Worm (Caenorhabditis elegans) whole organism, late embryonic: ENCODE data around the gene F47G3.4.

ENCODE experiments used
- C08G9.2 ChIP-seq: sonication (generic microtip); optimal IDR thresholded peaks from 2 replicates; lab custom pipeline; 2016; ENCODE audit warnings: mild to moderate bottlenecking, missing genetic modification characterization, moderate library complexity, missing compliant biosample characterization
- C38D4.7 ChIP-seq: fragments of 200-800 bp; sonication (Bioruptor generic); optimal IDR thresholded peaks from 2 replicates; lab custom pipeline; 2018; ENCODE audit warnings: mild to moderate bottlenecking, missing genetic modification characterization, moderate library complexity, missing compliant biosample characterization
- F13H6.1 ChIP-seq: sonication (generic microtip); optimal IDR thresholded peaks from 2 replicates; lab custom pipeline; 2016; ENCODE audit warnings: missing genetic modification characterization, missing compliant biosample characterization
- K02D7.2 ChIP-seq: sonication (generic microtip); optimal IDR thresholded peaks from 2 replicates; lab custom pipeline; 2017; ENCODE audit warnings: mild to moderate bottlenecking, missing genetic modification characterization, missing compliant biosample characterization
- K09A11.1 ChIP-seq: sonication (generic microtip); optimal IDR thresholded peaks from 2 replicates; lab custom pipeline; 2017; ENCODE audit warnings: antibody characterized with exemption, mild to moderate bottlenecking, missing genetic modification characterization, missing compliant biosample characterization; ENCODE audit not compliant: insufficient read depth
- T23F11.4 ChIP-seq: fragments of 200-800 bp; sonication (Bioruptor generic); optimal IDR thresholded peaks from 2 replicates; lab custom pipeline; 2018; ENCODE audit warnings: mild to moderate bottlenecking, missing genetic modification characterization, missing compliant biosample characterization
- Y22D7AL.16 ChIP-seq: sonication (generic microtip); optimal IDR thresholded peaks from 2 replicates; lab custom pipeline; 2016; ENCODE audit warnings: missing genetic modification characterization, missing compliant biosample characterization
- ceh-14 ChIP-seq: sonication (generic microtip); optimal IDR thresholded peaks from 2 replicates; lab custom pipeline; 2016; ENCODE audit warnings: missing genotype, missing genetic modification characterization, missing compliant biosample characterization
- ceh-18 ChIP-seq: sonication (generic microtip); optimal IDR thresholded peaks from 2 replicates; lab custom pipeline; 2016; ENCODE audit warnings: missing genetic modification characterization, missing compliant biosample characterization
- ceh-19 ChIP-seq: fragments of 200-800 bp; sonication (Bioruptor generic); optimal IDR thresholded peaks from 2 replicates; lab custom pipeline; 2018; ENCODE audit warnings: mild to moderate bottlenecking, missing genetic modification characterization, missing compliant biosample characterization
- ceh-2 ChIP-seq: sonication (generic microtip); optimal IDR thresholded peaks from 2 replicates; lab custom pipeline; 2016; ENCODE audit warnings: missing genotype, missing genetic modification characterization, missing compliant biosample characterization
- ceh-31 ChIP-seq: sonication (generic microtip); optimal IDR thresholded peaks from 2 replicates; lab custom pipeline; 2016; ENCODE audit warnings: missing genetic modification characterization, missing compliant biosample characterization
- ceh-34 ChIP-seq: sonication (generic microtip); optimal IDR thresholded peaks from 2 replicates; lab custom pipeline; 2016; ENCODE audit warnings: mild to moderate bottlenecking, missing genetic modification characterization, missing compliant biosample characterization
- ceh-48 ChIP-seq: sonication (generic microtip); optimal IDR thresholded peaks from 2 replicates; lab custom pipeline; 2016; ENCODE audit warnings: missing genetic modification characterization, inconsistent platforms, missing compliant biosample characterization
- ceh-6 ChIP-seq: fragments of 200-800 bp; sonication (Bioruptor generic); optimal IDR thresholded peaks from 2 replicates; lab custom pipeline; 2018; ENCODE audit warnings: mild to moderate bottlenecking, missing genetic modification characterization, missing compliant biosample characterization
- ceh-9 ChIP-seq: sonication (generic microtip); optimal IDR thresholded peaks from 2 replicates; lab custom pipeline; 2016; ENCODE audit warnings: mild to moderate bottlenecking, missing genetic modification characterization, inconsistent platforms, missing compliant biosample characterization
- elt-4 ChIP-seq: sonication (generic microtip); optimal IDR thresholded peaks from 2 replicates; lab custom pipeline; 2016; ENCODE audit warnings: missing genetic modification characterization, missing compliant biosample characterization
- ets-4 ChIP-seq: sonication (generic microtip); optimal IDR thresholded peaks from 2 replicates; lab custom pipeline; 2016; ENCODE audit warnings: missing genetic modification characterization, missing compliant biosample characterization
- eyg-1 ChIP-seq: sonication (generic microtip); optimal IDR thresholded peaks from 2 replicates; lab custom pipeline; 2016; ENCODE audit warnings: missing genotype, missing genetic modification characterization, missing compliant biosample characterization
- fkh-10 ChIP-seq: fragments of 150-350 bp; optimal IDR thresholded peaks from 2 replicates; lab custom pipeline; 2014; ENCODE audit warnings: missing biosample characterization, missing genetic modification reagents, missing genetic modification characterization
- gmeb-2 ChIP-seq: sonication (generic microtip); optimal IDR thresholded peaks from 2 replicates; lab custom pipeline; 2016; ENCODE audit warnings: missing genetic modification characterization, inconsistent platforms, missing compliant biosample characterization
- hlh-15 ChIP-seq: sonication (generic microtip); optimal IDR thresholded peaks from 2 replicates; lab custom pipeline; 2016; ENCODE audit warnings: missing genetic modification characterization, missing compliant biosample characterization
- hlh-30 ChIP-seq: sonication (generic microtip); optimal IDR thresholded peaks from 2 replicates; lab custom pipeline; 2017; ENCODE audit warnings: antibody characterized with exemption, missing genetic modification characterization, missing compliant biosample characterization; ENCODE audit not compliant: insufficient read depth
- lin-11 ChIP-seq: fragments of 200-800 bp; sonication (Bioruptor generic); optimal IDR thresholded peaks from 2 replicates; lab custom pipeline; 2018; ENCODE audit warnings: mild to moderate bottlenecking, missing genetic modification characterization, missing compliant biosample characterization
- mec-3 ChIP-seq: sonication (generic microtip); optimal IDR thresholded peaks from 2 replicates; lab custom pipeline; 2016; ENCODE audit warnings: borderline replicate concordance, missing genetic modification characterization, missing compliant biosample characterization
- npax-4 ChIP-seq: sonication (generic microtip); optimal IDR thresholded peaks from 2 replicates; lab custom pipeline; 2016; ENCODE audit warnings: missing genetic modification characterization, missing compliant biosample characterization
- odd-2 ChIP-seq: sonication (generic microtip); optimal IDR thresholded peaks from 2 replicates; lab custom pipeline; 2017; ENCODE audit warnings: antibody characterized with exemption, mild to moderate bottlenecking, missing genetic modification characterization, missing compliant biosample characterization
- pax-1 ChIP-seq: fragments of 150-350 bp; optimal IDR thresholded peaks from 2 replicates; lab custom pipeline; 2014; ENCODE audit warnings: missing biosample characterization, missing genetic modification characterization
- pros-1 ChIP-seq: fragments of 150-350 bp; optimal IDR thresholded peaks from 2 replicates; lab custom pipeline; 2014; ENCODE audit warnings: missing biosample characterization, missing genetic modification reagents, missing genetic modification characterization
- sdc-2 ChIP-seq: sonication (generic microtip); optimal IDR thresholded peaks from 2 replicates; lab custom pipeline; 2016; ENCODE audit warnings: missing genotype, missing genetic modification characterization, missing compliant biosample characterization
- sox-2 ChIP-seq: fragments of 200-800 bp; sonication (Bioruptor generic); IDR thresholded peaks from 2 replicates; pipeline ENCODE4 v1.3.6; 2022; ENCODE audit warnings: missing genetic modification reagents, missing genetic modification characterization, missing compliant biosample characterization
- sox-4 ChIP-seq: sonication (generic microtip); optimal IDR thresholded peaks from 2 replicates; lab custom pipeline; 2017; ENCODE audit warnings: mild to moderate bottlenecking, missing genetic modification characterization, inconsistent platforms, missing compliant biosample characterization
- syd-9 ChIP-seq: sonication (generic microtip); optimal IDR thresholded peaks from 2 replicates; lab custom pipeline; 2016; ENCODE audit warnings: mild to moderate bottlenecking, missing genetic modification characterization, moderate library complexity, missing compliant biosample characterization
- tbx-7 ChIP-seq: sonication (generic microtip); optimal IDR thresholded peaks from 2 replicates; lab custom pipeline; 2016; ENCODE audit warnings: missing genotype, missing genetic modification characterization, missing compliant biosample characterization
- ttx-3 ChIP-seq: sonication (generic microtip); optimal IDR thresholded peaks from 2 replicates; lab custom pipeline; 2016; ENCODE audit warnings: missing genetic modification reagents, missing genetic modification characterization, missing compliant biosample characterization
- unc-86 ChIP-seq: sonication (generic microtip); optimal IDR thresholded peaks from 2 replicates; lab custom pipeline; 2016; ENCODE audit warnings: missing genetic modification characterization, missing compliant biosample characterization

Gene F47G3.4

DNA sequence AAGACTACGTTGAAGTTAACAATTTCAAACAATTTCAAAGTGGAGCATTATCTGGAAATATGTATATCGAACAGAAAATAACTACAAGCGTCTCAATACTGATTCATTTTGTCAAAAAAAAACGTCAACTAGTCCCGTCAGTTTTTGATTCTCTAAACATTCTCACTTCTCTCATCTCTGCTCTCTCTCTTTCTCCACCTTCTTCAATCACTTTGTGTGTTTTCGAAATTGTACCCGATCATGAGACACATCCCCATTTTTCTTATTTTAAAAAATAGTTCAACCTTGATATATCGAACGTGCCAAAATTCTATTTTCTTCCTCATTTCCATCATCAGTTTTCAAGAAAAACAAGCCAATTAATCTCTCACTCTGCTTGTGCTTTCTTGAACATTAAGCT lies 564 bp upstream of the F47G3.4 start:
- TF ChIP-seq ceh-34 (tag; lab: Kevin White, UChicago) = no peak
- TF ChIP-seq pax-1 (tag; lab: Kevin White, UChicago) = no peak
- no peak for TF ChIP-seq ets-4 (tag; lab: Kevin White, UChicago)
- no peak for TF ChIP-seq ceh-14 (tag; lab: Kevin White, UChicago)
- TF ChIP-seq ttx-3 (tag; lab: Kevin White, UChicago) = no peak
- no peak for TF ChIP-seq K02D7.2 (tag; lab: Kevin White, UChicago)
- TF ChIP-seq ceh-48 = no peak
- TF ChIP-seq C08G9.2 (tag; lab: Kevin White, UChicago) = no peak
- no peak for TF ChIP-seq hlh-15 (tag; lab: Kevin White, UChicago)
- no peak for TF ChIP-seq lin-11 (tag; lab: Kevin White, UChicago)
- TF ChIP-seq ceh-18 (tag; lab: Kevin White, UChicago) = no peak
- TF ChIP-seq hlh-30 (tag; lab: Kevin White, UChicago) = no peak
- no peak for TF ChIP-seq ceh-19 (GFP tag; lab: Kevin White, UChicago)
- TF ChIP-seq sdc-2 = no peak
- no peak for TF ChIP-seq C38D4.7
- TF ChIP-seq Y22D7AL.16 (tag; lab: Kevin White, UChicago) = no peak
- TF ChIP-seq eyg-1 (tag; lab: Kevin White, UChicago) = no peak
- no peak for TF ChIP-seq F13H6.1 (tag; lab: Kevin White, UChicago)

DNA sequence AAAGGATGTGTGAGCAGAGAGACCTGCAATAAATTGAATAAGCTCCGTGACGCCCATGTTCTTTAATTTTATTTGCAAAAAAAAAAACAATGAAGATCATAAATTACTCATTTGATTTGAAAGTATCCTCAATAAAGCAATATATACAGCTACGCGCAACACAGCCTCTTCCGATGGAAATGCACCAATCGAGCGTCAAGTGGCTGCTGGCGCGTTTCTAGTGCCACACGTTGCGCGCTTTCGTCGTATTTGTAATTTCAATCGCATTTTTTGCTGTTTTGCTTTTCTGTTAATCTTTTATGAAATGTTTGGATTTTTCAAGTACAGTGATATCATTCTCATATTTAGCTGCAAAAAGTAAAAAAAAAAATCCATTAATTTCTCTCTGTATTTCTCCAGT lies 845 bp downstream of the F47G3.4 start:
- TF ChIP-seq npax-4 (tag; lab: Kevin White, UChicago) = no peak
- TF ChIP-seq ceh-31 (tag; lab: Kevin White, UChicago) = peak; percentile 26
- peak; percentile 2 for TF ChIP-seq sdc-2
- TF ChIP-seq, all 69 proteins: peak for 2

DNA sequence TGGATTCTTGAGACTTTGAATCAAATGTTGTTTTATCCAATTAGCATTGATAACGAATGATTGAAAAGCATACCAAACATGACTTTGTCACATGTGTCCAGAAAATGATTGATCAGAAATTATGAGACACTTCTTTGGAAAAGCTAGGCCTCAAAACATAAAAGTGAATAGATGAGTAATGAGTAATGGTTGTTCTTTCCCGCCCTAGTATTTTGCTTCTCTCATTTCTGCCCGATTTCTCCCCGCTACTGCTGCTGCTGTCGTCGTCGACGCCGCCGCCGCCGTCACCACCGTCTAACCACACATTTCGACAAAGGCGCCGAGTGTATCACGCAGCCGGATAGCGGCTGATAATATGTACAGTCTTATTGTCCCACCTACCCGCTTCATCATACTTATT lies 4.1 kb downstream of the F47G3.4 start, which contains the start of gene F47G3.1:
Gene F47G3.1, plus strand, starts transcription at position 301 of the 400 bp plus-strand sequence.
- TF ChIP-seq T23F11.4 = no peak
- no peak for TF ChIP-seq ceh-2 (tag; lab: Kevin White, UChicago)
- no peak for TF ChIP-seq fkh-10 (GFP tag; lab: Kevin White, UChicago)
- TF ChIP-seq ceh-48 = no peak

DNA sequence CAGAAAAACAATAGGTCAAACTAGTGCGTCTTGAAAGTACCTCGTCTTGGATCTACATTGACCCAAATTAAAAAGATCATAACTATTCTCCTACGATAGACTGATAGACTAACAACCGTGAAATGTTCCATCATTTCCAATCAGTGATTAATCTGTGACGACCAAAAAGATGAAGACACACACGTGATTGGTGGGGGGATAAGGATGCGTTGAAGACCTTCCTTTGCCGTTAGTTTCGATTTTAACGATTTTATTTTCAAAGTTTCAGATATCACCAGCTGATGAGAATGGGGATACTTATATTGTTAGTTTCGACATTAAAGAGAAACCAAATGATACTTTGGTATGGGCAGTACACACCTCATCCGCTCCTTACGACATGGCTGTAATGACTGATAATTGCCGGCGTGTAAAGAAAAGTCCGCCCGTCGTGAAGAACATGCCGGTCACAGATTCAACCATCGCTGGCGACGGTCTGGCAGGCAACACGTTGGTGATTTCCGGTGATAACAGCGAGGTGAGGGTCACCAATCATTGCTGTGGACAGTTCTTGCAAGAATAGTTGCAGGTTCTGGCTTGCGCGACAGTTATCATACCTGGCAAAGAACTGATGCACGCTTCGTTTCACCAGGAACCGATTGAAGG lies 5.7 kb downstream of the F47G3.4 start:
- TF ChIP-seq ceh-31 (tag; lab: Kevin White, UChicago) (no peak), sox-2 (GFP tag; lab: Robert Waterston, UW) (no peak), sox-4 (tag; lab: Kevin White, UChicago) (no peak), C38D4.7 (no peak), mec-3 (tag; lab: Kevin White, UChicago) (no peak), elt-4 (tag; lab: Kevin White, UChicago) (no peak), hlh-30 (tag; lab: Kevin White, UChicago) (no peak)

DNA sequence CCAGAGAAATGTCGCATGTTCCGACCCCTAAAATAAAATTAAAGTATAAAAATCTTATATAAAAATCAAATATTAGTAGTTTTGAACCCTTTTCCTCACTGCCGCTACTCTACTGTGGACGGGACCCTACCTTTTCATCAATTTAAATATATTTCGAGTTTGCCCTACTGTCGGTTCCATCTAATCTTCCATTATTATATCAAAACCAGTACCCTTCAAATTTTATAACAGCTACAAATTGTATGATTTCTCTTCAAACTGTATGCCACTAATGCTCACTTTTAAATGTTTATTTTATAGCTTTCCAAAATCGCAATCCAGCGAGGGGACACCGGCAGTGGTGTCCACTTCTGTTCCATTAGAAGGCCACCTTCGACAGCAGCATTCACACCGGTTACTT lies 13.6 kb downstream of the F47G3.4 start, which contains the start of gene C43H6.6:
Gene C43H6.6, plus strand, starts transcription at position 301 of the 400 bp plus-strand sequence.
- no peak for TF ChIP-seq gmeb-2
- TF ChIP-seq mec-3 (tag; lab: Kevin White, UChicago) = no peak
- TF ChIP-seq odd-2 = no peak
- no peak for TF ChIP-seq ceh-9 (tag; lab: Kevin White, UChicago)
- no peak for TF ChIP-seq K09A11.1 (tag; lab: Kevin White, UChicago)
- TF ChIP-seq npax-4 (tag; lab: Kevin White, UChicago) = no peak
- TF ChIP-seq hlh-30 (tag; lab: Kevin White, UChicago) = no peak
- TF ChIP-seq K02D7.2 (tag; lab: Kevin White, UChicago) = no peak
- no peak for TF ChIP-seq ceh-6
- TF ChIP-seq Y22D7AL.16 (tag; lab: Kevin White, UChicago) = no peak
- TF ChIP-seq syd-9 (tag; lab: Kevin White, UChicago) = no peak
- no peak for TF ChIP-seq pros-1 (tag; lab: Kevin White, UChicago)
- TF ChIP-seq T23F11.4 = no peak
- TF ChIP-seq ceh-48 = no peak
- TF ChIP-seq tbx-7 = no peak
- no peak for TF ChIP-seq unc-86
